Fruit fly (Drosophila melanogaster) S2 (cell line): ENCODE data around the gene CG6310.

Experiments
- CG8478 ChIP-seq: fragments of >200 bp; optimal IDR thresholded peaks from 2 replicates; lab custom pipeline; 2018
- CTCF ChIP-seq, 2 experiments: fragments of >200 bp; optimal IDR thresholded peaks; 2 replicates each; lab custom pipeline; 2018

DNA sequence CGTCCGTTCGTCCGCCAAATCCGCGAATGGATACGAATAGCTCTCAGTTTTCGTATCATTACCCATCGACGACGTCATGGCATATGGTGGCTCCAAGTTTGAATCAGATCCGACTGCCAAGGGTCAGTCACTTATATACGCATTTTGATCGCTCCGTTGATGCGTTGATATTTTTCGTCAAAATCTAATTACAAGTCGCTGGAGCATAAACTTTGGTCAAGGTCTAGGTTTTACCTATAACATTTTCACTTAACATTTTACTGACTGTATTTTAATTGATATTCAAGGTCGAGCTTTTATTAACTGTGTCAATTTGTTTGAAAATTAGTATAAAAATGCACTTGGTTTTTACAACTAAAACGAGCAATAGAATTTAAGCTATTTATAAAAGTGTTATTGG, 31.9 kb upstream of the CG6310 start, which contains the start of gene Elo68beta:
- no peak for TF ChIP-seq CG8478 (lab: Kevin White, UChicago)
- TF ChIP-seq CTCF (optimal IDR thresholded peaks at IDR 0.05; lab: Kevin White, UChicago) = no peak
